Fruit fly (Drosophila melanogaster): ENCODE results near the gene CG13073.

The CG13073 gene

DNA sequence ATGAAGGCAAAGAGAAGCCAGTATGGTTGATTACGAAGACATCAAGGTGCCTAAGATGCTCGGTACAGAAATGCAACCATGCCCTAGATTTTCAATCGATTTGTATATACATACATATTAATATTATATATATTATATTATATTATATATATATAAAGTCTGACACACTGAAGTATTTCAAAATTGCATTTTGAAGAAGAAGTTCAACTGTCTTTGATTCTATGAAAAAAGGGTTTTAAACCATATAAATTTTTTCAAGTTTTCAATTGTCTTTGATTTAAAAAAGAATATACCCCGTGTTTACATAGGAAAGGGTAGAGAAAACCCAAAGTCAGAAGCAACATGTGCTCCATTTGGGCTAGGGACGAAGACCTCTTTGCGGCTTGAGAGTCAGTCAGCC, 42.3 kb downstream of the CG13073 start:
- no peak for TF ChIP-seq pan (optimal IDR thresholded peaks at IDR 0.05)
- TF ChIP-seq psq (optimal IDR thresholded peaks at IDR 0.05): no peak

DNA sequence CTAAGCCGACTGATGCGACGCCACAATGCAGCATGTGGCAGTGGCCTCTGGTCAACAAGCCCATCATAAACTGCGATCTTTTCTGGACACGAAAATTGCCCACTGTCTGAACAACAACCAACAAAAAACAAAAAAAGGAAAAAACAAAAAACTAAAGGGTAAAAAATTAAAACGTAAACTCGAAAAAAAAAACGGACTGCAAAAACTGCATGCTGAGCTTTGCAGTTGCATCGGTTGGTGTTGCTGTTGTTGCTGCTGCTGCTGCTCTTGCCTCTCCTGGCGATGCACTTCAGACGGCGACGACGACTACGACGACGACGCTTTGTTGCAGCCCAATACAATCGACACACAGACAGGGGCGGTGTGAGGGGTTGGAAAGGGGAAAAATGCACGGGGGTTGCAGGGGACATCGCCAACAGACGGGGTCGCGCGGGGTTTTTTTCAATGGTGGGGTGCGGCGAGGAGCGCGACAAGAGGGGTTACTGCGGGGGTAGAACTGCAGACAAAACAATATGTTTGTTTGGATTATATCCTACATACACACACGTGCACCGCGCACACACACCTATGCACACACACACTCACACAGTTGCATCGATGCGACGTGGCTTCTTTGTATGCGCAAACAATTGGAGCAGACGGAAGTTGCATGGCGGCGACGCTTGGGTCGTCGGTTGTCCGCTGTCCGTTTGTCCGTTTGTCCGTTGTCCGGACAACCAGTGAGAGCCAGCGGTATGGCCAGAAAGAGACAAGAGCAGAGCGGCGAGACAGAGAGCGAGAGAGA, 43.1 kb downstream of the CG13073 start:
- no peak for TF ChIP-seq EcR (GFP tag; optimal IDR thresholded peaks at IDR 0.05)
- peak; percentile 20 for TF ChIP-seq Dll (optimal IDR thresholded peaks at IDR 0.05)
- no peak for TF ChIP-seq pan (optimal IDR thresholded peaks at IDR 0.05)
- TF ChIP-seq psq (optimal IDR thresholded peaks at IDR 0.05): no peak
- no peak for TF ChIP-seq CG8478 (optimal IDR thresholded peaks at IDR 0.05)

DNA sequence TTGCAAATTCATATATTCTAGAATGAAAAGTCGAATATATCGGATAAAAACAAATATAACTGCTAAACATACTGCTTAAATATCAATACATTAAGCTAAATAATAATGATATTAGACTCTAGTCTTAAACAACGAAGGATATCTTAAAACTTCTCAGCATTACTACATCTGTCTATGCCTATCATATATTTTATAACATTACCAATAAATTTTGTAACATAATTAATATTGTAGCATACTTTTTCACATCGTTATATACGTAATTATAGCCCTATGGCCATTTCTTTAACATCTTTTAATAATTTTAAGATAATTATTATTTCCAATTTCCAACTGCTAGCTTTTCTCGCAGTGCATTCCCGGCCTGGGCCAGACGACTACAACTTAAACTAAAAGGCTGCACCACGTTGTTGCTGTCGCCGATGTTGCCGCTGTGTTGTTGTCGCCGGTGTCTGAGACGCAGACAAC, 44.3 kb downstream of the CG13073 start:
- TF ChIP-seq pan (optimal IDR thresholded peaks at IDR 0.05): no peak
- TF ChIP-seq usp (GFP tag; optimal IDR thresholded peaks at IDR 0.05): no peak
- no peak for TF ChIP-seq psq (optimal IDR thresholded peaks at IDR 0.05)
- TF ChIP-seq CG8478 (optimal IDR thresholded peaks at IDR 0.05): no peak
- TF ChIP-seq Dll (optimal IDR thresholded peaks at IDR 0.05): no peak

DNA sequence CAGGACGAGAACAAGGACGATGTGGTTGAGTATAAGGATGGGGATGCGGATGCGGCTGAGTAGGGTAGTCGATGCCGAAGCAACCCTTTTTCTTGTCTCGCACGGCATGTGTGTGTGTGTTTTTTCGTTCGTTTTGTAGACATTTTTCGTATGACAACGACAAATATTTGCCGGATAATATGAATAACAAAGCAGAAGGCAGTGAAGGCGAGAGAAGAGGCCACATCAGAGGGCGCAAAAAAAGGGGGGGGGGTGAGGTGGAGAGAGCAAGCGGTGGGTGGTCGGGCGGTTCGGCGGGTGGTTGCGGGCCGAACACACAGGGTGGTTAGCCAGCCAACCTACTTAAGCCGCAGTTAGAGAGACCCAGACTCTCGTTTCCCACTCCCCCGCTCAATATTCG, 44.7 kb downstream of the CG13073 start:
- TF ChIP-seq usp (GFP tag; optimal IDR thresholded peaks at IDR 0.05) (no peak), pan (optimal IDR thresholded peaks at IDR 0.05) (no peak), EcR (GFP tag; optimal IDR thresholded peaks at IDR 0.05) (no peak)

DNA sequence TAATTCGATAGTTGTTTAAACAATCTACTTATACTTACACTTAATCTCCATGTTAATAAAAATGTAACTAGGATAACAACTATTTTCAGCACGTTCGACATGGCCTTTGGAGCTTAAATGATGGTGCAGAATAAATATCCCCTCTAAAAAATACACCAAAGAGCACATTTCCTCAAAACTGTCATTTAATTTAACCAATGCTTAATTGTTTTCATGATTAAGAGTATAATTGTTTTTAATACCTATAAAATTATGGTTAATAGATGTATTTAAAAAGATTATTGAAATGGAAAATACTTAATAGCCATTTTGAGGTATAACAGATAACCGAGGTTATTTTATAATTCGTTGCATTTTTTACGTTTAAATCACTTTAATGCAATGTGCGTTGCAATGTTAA, 45.8 kb downstream of the CG13073 start, which contains the start of gene CG33795:
TSS of gene CG33795 (minus strand) at position 101 of the 400 bp plus-strand sequence.
- no peak for TF ChIP-seq Dll (optimal IDR thresholded peaks at IDR 0.05)
- no peak for TF ChIP-seq psq (optimal IDR thresholded peaks at IDR 0.05)
- no peak for TF ChIP-seq usp (GFP tag; optimal IDR thresholded peaks at IDR 0.05)
- TF ChIP-seq EcR (GFP tag; optimal IDR thresholded peaks at IDR 0.05): no peak
- no peak for TF ChIP-seq pan (optimal IDR thresholded peaks at IDR 0.05)
- no peak for TF ChIP-seq CG8478 (optimal IDR thresholded peaks at IDR 0.05)

DNA sequence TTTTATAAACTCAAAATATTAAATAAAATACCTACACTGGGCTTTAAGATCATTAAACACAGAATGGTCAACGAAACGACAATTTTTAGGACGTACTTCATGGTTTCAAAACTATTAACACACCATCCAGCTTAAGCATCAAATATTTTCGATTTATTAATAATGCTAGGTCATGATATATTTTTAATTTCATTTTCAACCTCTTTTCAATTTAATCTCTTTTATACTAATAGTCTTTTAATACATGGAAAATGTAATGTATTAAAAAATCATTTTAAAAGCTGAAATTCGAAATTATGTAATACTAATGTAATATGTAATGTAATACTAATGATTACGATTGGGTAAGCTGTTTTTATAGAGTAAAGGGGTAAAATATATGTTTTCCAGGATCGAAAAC, 47.1 kb downstream of the CG13073 start, which contains the start of gene CG33796:
TSS of gene CG33796 (minus strand) at position 101 of the 400 bp plus-strand sequence.
- no peak for TF ChIP-seq CG8478 (optimal IDR thresholded peaks at IDR 0.05)
- no peak for TF ChIP-seq Dll (optimal IDR thresholded peaks at IDR 0.05)
- no peak for TF ChIP-seq pan (optimal IDR thresholded peaks at IDR 0.05)
- TF ChIP-seq usp (GFP tag; optimal IDR thresholded peaks at IDR 0.05): no peak
- no peak for TF ChIP-seq psq (optimal IDR thresholded peaks at IDR 0.05)
- no peak for TF ChIP-seq EcR (GFP tag; optimal IDR thresholded peaks at IDR 0.05)

DNA sequence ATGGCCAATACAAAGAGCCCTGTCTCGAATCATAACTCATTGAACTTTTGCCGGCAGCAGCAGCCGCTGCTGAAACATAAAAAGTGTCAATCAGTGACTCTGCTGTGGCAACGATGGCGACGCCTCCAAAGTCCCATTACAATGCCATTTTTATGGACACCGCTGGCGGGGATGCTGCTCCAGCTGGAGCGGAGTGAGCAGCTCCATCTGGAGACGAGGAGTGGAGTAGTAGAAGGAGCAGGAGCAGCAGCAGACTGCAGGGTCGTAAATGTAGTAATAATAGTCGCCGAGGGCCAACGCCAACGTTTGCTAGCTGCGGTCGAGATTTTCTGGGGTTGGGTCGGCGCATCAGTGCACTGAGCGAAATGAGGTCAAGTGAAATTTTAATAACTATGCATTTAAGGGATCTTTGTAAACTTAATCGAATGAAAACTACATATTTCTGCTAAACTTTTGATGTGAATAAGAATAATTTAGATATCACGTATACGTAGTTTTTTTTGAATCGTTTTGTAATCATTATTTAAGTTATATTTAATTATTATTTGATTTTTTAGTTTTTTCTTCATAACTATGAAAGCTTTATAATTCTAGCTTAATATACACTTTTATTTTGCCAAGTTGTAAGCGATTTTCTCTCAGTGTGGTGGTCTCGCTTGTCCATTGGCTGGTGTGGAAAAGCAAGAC, 48.5 kb downstream of the CG13073 start:
- TF ChIP-seq EcR (GFP tag; optimal IDR thresholded peaks at IDR 0.05) (no peak), psq (optimal IDR thresholded peaks at IDR 0.05) (no peak), pan (optimal IDR thresholded peaks at IDR 0.05) (no peak), usp (GFP tag; optimal IDR thresholded peaks at IDR 0.05) (no peak), Dll (optimal IDR thresholded peaks at IDR 0.05) (no peak), CG8478 (optimal IDR thresholded peaks at IDR 0.05) (no peak)

DNA sequence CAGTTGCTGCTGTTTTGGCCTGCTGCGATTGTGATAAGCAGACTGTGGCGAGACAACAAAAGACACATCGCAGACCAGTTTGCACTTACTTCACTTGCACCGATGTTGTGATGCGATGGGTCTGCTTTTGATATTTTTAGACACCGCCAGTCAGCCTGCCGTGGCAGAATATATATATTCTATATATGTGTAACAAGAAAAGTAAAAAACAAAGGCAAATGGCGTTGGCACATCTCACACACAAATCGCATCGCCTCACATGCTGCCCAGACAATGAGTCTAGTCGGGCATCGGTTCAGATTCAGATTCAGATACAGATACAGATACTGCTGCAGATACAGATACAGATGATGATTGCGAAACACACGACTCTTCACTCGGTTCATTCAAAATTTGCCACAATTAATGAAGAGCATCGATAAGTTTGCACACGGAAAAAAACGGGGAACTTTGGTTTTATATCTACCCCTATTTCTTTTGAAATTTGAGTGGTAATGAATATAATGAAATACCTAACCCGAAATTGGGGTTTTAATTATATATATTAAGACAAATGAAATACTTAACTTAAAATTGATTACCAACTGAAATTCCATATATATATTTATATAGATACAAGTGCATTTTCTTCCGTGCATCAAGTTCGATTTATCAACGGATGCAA, 49.2 kb downstream of the CG13073 start:
- TF ChIP-seq Dll (optimal IDR thresholded peaks at IDR 0.05) (no peak), pan (optimal IDR thresholded peaks at IDR 0.05) (no peak), CG8478 (optimal IDR thresholded peaks at IDR 0.05) (no peak), psq (optimal IDR thresholded peaks at IDR 0.05) (no peak), EcR (GFP tag; optimal IDR thresholded peaks at IDR 0.05) (no peak), usp (GFP tag; optimal IDR thresholded peaks at IDR 0.05) (no peak)

DNA sequence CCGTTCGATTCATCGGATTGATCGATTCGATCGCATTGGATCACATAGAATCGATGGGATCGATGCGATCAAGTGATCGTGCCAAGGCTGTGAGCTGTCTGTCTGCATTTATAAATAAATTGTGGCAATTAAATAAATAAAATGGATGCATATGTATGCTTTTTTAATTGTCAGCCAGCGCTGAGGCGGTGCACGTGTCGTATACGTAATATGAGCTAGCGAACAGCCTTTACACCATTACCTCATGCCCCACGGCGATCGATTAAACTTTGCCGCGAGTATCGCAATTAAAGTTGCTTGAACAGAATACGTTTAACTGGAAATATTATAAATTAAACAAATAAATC, 50.1 kb downstream of the CG13073 start:
- TF ChIP-seq EcR (GFP tag; optimal IDR thresholded peaks at IDR 0.05) (no peak), psq (optimal IDR thresholded peaks at IDR 0.05) (no peak), usp (GFP tag; optimal IDR thresholded peaks at IDR 0.05) (no peak), pan (optimal IDR thresholded peaks at IDR 0.05) (no peak), CG8478 (optimal IDR thresholded peaks at IDR 0.05) (no peak), Dll (optimal IDR thresholded peaks at IDR 0.05) (no peak)

DNA sequence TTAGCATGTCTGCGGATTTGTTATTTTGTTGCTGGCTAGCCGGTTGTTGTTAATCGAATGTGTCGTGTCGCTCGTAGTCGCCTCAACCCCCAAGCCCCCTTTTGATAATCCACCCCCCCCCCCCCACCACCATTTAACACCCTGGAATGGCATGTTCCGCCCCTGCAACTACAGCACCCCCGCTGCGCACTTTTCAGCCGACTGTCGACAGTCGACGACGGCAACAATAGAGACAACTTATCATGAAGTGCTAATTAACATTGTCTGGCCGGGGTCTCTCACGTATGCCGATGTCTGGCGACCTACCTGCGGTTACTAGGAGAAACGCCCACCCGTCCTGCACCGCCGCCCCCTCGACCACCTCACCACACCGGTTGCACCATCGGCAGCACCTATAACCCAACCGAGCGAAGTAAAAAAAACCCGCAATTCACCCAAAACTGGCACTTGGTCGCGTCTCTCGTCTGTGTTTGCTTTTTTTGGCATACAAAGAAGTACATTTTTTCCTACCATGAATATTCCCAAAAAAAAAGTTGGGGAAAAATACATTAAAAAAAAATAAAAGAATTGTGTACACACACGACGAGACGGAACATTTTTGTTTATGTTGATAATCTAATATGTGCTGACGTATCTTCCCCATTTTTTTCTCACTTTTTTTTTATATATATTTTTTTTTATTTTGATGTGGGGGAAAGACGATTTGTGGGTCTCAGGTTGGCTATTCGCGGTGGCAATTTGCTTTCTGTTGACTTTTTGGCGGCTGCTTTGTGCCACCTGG, 50.7 kb downstream of the CG13073 start:
- no peak for TF ChIP-seq EcR (GFP tag; optimal IDR thresholded peaks at IDR 0.05)
- no peak for TF ChIP-seq usp (GFP tag; optimal IDR thresholded peaks at IDR 0.05)
- no peak for TF ChIP-seq pan (optimal IDR thresholded peaks at IDR 0.05)
- TF ChIP-seq CG8478 (optimal IDR thresholded peaks at IDR 0.05): no peak
- no peak for TF ChIP-seq Dll (optimal IDR thresholded peaks at IDR 0.05)
- no peak for TF ChIP-seq psq (optimal IDR thresholded peaks at IDR 0.05)

DNA sequence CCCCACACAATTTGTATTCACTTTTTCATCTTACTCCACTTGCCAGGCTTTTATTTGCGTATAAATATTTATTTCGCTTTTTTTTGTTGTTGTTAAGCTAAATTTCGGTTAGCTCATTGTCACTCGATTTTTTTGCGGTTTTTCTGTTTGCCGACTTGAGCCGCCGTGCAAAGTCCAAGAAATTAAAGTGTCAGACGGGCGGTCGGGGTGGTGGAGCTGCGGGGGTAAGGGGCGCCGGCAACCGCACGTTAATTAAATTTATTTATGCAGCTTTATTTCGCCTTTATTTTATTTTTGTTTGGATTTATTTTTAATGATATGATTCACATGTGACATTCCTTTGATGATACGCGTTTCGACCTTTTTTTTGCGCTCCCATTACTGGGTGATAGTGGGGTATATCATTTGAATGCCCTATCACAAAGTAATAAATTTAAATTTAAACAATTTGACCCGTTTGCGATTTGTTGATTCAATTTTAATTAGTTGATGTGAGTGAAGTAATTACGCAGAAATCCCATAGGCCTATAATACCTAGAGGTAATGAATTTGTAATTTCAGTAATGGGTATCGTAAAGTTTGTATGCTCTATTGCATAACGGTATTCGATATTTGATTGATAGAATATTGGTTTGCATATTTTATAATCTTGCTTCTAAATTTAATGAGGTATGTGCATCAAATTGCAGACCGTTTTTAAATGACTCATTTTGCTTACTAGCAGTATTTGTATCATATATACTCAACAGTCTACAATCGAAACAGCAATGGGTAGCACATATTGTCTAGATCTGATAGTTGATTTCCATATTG, 51.5 kb downstream of the CG13073 start:
- TF ChIP-seq psq (optimal IDR thresholded peaks at IDR 0.05) (no peak), Dll (optimal IDR thresholded peaks at IDR 0.05) (no peak), EcR (GFP tag; optimal IDR thresholded peaks at IDR 0.05) (no peak), usp (GFP tag; optimal IDR thresholded peaks at IDR 0.05) (no peak), CG8478 (optimal IDR thresholded peaks at IDR 0.05) (no peak), pan (optimal IDR thresholded peaks at IDR 0.05) (no peak)
